Fruit fly (Drosophila melanogaster): ENCODE data around the gene f.
A peak's percentile ranks its signal among the peaks of the same experiment; 100 is the strongest.

f gene

DNA sequence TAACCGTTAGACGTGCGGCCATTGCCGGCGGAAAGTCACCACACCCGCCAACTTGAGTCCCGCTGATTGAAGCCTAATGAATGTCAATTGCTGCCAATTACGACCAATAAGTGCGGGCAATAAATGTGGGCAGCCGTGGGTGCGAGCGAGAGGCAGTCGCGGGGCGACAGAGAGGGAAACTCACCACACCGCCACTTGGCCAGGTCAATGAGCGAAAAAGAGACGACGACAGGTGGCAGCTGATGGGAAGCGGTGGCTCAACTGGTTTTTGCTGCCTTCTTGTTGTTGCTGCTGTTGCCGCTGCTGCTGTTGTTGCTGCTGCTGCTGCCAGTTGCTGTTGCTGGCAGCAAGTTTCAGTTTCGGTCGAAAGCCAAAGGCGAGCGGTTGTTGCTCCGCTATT lies 81.5 kb downstream of the f start, which contains the start of gene B-H2:
B-H2 (plus strand) TSS at position 369 of the 400 bp plus-strand sequence.
- TF ChIP-seq fd96Ca (GFP tag; IDR thresholded peaks at IDR 0.05): peak; percentile 14; the same call in 1 of the 3 replicates
- TF ChIP-seq D1 (tag; optimal IDR thresholded peaks at IDR 0.05): no peak
- no peak for TF ChIP-seq Snoo (tag; optimal IDR thresholded peaks at IDR 0.05)
- no peak for TF ChIP-seq Ets98B (GFP tag; IDR thresholded peaks at IDR 0.05)
- TF ChIP-seq rn (GFP tag; IDR thresholded peaks at IDR 0.05): no peak
- TF ChIP-seq CG12605 (GFP tag; IDR thresholded peaks at IDR 0.05): no peak; the same call in 1 of the 2 replicates
- TF ChIP-seq CG8301 (tag; optimal IDR thresholded peaks at IDR 0.05): no peak
- TF ChIP-seq CG4496 (GFP tag; IDR thresholded peaks at IDR 0.05): no peak
- no peak for TF ChIP-seq EcR (GFP tag; optimal IDR thresholded peaks at IDR 0.05)
- TF ChIP-seq CG17806 (tag; optimal IDR thresholded peaks at IDR 0.05): no peak
- no peak for TF ChIP-seq Pif1A (GFP tag; optimal IDR thresholded peaks at IDR 0.05)
- no peak for TF ChIP-seq CG10348 (GFP tag; IDR thresholded peaks at IDR 0.05)
- TF ChIP-seq CG32121 (GFP tag; IDR thresholded peaks at IDR 0.05): no peak
- TF ChIP-seq CG8159 (tag; optimal IDR thresholded peaks at IDR 0.05): no peak
- TF ChIP-seq CG9948 (tag; optimal IDR thresholded peaks at IDR 0.05): no peak
- no peak for TF ChIP-seq CG14655 (GFP tag; optimal IDR thresholded peaks at IDR 0.05)
- no peak for TF ChIP-seq CG15710 (tag; optimal IDR thresholded peaks at IDR 0.05)
- peak; percentile 3 for TF ChIP-seq gl (tag; optimal IDR thresholded peaks at IDR 0.05)
- no peak for TF ChIP-seq CG34367 (tag; optimal IDR thresholded peaks at IDR 0.05)
- TF ChIP-seq Pif1B (GFP tag; optimal IDR thresholded peaks at IDR 0.05): no peak
- peak; percentile 5 for TF ChIP-seq CG13204 (GFP tag; optimal IDR thresholded peaks at IDR 0.05)

DNA sequence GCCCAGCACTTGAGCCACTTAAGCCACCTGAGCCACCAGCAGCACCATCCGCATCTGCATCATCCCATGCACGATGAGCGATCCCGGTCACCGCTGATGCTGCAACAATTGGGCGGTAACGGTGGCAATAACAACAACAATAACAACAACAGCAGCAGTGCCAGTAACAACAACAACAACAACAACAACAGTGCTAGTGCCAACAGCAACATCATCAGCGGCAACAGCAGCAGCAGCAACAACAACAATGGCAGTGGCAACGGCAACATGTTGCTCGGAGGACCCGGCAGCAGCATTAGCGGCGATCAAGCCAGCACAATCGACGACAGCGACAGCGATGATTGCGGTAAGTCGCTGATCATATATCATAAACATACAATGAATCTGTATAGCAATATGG lies 82.8 kb downstream of the f start:
- no peak for TF ChIP-seq CG14655 (GFP tag; optimal IDR thresholded peaks at IDR 0.05)
- no peak for TF ChIP-seq rn (GFP tag; IDR thresholded peaks at IDR 0.05)
- TF ChIP-seq CG9948 (tag; optimal IDR thresholded peaks at IDR 0.05): no peak
- TF ChIP-seq EcR (GFP tag; optimal IDR thresholded peaks at IDR 0.05): no peak
- no peak for TF ChIP-seq fd96Ca (GFP tag; IDR thresholded peaks at IDR 0.05)
- TF ChIP-seq Snoo (tag; optimal IDR thresholded peaks at IDR 0.05): no peak
- TF ChIP-seq CG13204 (GFP tag; optimal IDR thresholded peaks at IDR 0.05): no peak
- TF ChIP-seq CG12605 (GFP tag; IDR thresholded peaks at IDR 0.05): no peak
- no peak for TF ChIP-seq Ets98B (GFP tag; IDR thresholded peaks at IDR 0.05)
- TF ChIP-seq Pif1A (GFP tag; optimal IDR thresholded peaks at IDR 0.05): no peak
- no peak for TF ChIP-seq Pif1B (GFP tag; optimal IDR thresholded peaks at IDR 0.05)
- no peak for TF ChIP-seq gl (tag; optimal IDR thresholded peaks at IDR 0.05)
- no peak for TF ChIP-seq CG32121 (GFP tag; IDR thresholded peaks at IDR 0.05)
- TF ChIP-seq CG8301 (tag; optimal IDR thresholded peaks at IDR 0.05): no peak
- no peak for TF ChIP-seq CG4496 (GFP tag; IDR thresholded peaks at IDR 0.05)

DNA sequence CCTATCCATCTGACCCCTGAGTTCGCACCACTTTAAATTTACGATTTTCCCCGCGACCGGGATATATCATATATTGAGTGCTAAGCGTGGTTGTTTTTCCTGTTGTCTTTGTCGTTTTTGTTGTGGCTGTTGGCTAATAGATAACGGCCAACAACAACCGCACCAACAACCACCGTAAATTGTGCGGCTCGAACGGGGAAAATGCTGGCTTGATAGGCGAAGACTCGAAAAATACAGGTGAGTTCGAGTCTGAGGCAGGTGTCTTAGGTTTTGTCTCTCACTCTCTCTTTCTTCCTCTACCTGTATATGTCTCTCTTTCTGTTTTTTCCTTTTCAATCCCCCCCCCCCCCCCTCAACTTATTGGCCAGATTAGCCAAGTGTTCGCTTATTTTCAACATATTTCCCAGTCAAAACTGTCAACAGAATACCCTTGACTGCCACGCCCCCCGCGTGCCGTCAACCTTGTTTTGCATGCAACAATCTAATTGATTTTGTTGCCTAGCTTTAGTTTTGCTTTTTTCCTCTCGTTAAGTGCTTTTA lies 84.1 kb downstream of the f start:
- TF ChIP-seq Ets98B (GFP tag; IDR thresholded peaks at IDR 0.05) (no peak), Snoo (tag; optimal IDR thresholded peaks at IDR 0.05) (no peak)

DNA sequence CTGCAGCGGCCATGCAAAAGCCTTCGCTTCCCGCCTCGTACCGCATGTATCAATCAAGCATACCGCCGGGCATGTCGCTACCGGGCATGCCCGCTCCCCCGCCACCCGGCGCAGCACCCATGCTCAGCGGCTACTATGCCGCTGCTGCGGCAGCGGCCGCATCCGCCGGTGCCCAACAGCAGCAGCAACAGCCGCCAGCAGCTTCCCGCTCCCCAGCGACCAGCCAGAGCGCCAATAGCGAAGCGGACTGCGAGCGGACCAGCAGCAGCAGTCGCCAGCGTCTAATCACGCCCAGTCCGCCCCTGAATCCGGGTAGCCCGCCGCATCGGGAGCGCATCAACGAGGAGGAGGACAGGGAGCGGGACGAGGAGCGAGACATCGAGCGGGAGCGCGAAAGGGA lies 90.1 kb downstream of the f start:
- TF ChIP-seq Pif1A (GFP tag; optimal IDR thresholded peaks at IDR 0.05) (no peak), CG32121 (GFP tag; IDR thresholded peaks at IDR 0.05) (no peak), Ets98B (GFP tag; IDR thresholded peaks at IDR 0.05) (no peak), CG34367 (tag; optimal IDR thresholded peaks at IDR 0.05) (no peak), fd96Ca (GFP tag; IDR thresholded peaks at IDR 0.05) (no peak), Pif1B (GFP tag; optimal IDR thresholded peaks at IDR 0.05) (no peak), CG12605 (GFP tag; IDR thresholded peaks at IDR 0.05) (no peak), CG4496 (GFP tag; IDR thresholded peaks at IDR 0.05) (no peak)

DNA sequence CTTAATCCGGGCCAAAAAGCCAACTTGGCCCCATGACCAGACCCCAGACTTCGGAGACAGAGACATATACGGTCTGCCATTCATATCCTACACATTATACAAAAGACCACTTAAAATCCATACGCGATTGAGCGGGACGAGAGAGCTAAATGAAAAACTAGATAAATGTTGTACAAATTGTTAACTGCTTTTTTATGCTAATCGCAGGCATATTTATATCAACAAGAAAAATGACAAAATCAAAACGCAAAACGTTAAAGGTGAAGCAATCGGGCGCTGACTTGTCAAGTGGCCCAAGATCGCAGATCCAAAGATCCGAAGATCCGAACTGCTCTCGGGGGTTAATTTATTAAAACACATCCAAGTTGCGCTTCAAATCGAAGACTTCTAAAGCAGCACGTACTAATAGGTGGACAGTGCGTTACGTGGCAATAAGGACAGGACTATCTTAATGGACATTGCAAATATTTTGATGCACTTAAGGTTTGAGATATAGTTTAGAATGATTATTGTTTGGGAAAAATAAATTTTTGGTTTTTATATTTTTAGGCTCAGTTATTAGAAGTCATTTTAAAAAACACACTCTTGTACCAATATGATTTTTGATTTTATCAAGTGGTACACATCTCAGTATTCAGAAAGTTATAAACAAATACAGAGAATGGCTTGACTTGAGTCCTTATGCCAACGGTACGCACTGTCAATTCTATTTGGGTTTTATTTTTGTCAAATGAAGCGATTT lies 97.4 kb downstream of the f start:
- TF ChIP-seq CG34367 (tag; optimal IDR thresholded peaks at IDR 0.05) (peak; percentile 27), Pif1B (GFP tag; optimal IDR thresholded peaks at IDR 0.05) (no peak), CG12605 (GFP tag; IDR thresholded peaks at IDR 0.05) (no peak), EcR (GFP tag; optimal IDR thresholded peaks at IDR 0.05) (peak; percentile 31), Pif1A (GFP tag; optimal IDR thresholded peaks at IDR 0.05) (no peak), CG8301 (tag; optimal IDR thresholded peaks at IDR 0.05) (no peak), CG15710 (tag; optimal IDR thresholded peaks at IDR 0.05) (peak; percentile 33), CG17806 (tag; optimal IDR thresholded peaks at IDR 0.05) (peak; percentile 30), CG8159 (tag; optimal IDR thresholded peaks at IDR 0.05) (peak; percentile 46), CG9948 (tag; optimal IDR thresholded peaks at IDR 0.05) (peak; percentile 42)

Measured in whole organism, pupa.